Fruit fly (Drosophila melanogaster) whole organism, pupa: ENCODE results near the gene SdhBL.

ENCODE experiments used
- CG12605 ChIP-seq: fragments of 200-800 bp; sonication (Bioruptor generic); IDR thresholded peaks from 2 replicates; pipeline ENCODE4 v1.3.6; 2022; ENCODE audit warnings: missing biosample characterization, missing genetic modification characterization
- CG13204 ChIP-seq: fragments of 200-800 bp; sonication (Bioruptor generic); optimal IDR thresholded peaks from 2 replicates; lab custom pipeline; 2018; ENCODE audit warnings: missing biosample characterization, mild to moderate bottlenecking, missing genetic modification characterization, moderate library complexity
- CG14655 ChIP-seq: fragments of 200-800 bp; sonication (Bioruptor generic); optimal IDR thresholded peaks from 3 replicates; lab custom pipeline; 2017; ENCODE audit warnings: mild to moderate bottlenecking, missing biosample characterization, missing genetic modification reagents, missing genetic modification characterization
- D1 ChIP-seq: fragments of 200-800 bp; sonication (Bioruptor generic); optimal IDR thresholded peaks from 2 replicates; lab custom pipeline; 2018; ENCODE audit warnings: missing biosample characterization, mild to moderate bottlenecking, missing genetic modification characterization, moderate library complexity
- Pif1A ChIP-seq: fragments of 200-800 bp; sonication (Bioruptor generic); optimal IDR thresholded peaks from 3 replicates; lab custom pipeline; 2016; ENCODE audit warnings: missing biosample characterization, missing genetic modification characterization
- Snoo ChIP-seq: fragments of 200-800 bp; sonication (Bioruptor generic); optimal IDR thresholded peaks from 3 replicates; lab custom pipeline; 2017; ENCODE audit warnings: missing biosample characterization, mild to moderate bottlenecking, missing genetic modification characterization, inconsistent platforms
- gl ChIP-seq: fragments of 200-800 bp; sonication (Bioruptor generic); optimal IDR thresholded peaks from 2 replicates; lab custom pipeline; 2018; ENCODE audit warnings: missing biosample characterization, mild to moderate bottlenecking, missing genetic modification characterization
- rn ChIP-seq: fragments of 200-800 bp; sonication (Bioruptor generic); IDR thresholded peaks from 2 replicates; pipeline ENCODE4 v1.3.6; 2022; ENCODE audit warnings: missing biosample characterization, missing genetic modification characterization

- no peak for TF ChIP-seq Pif1A (GFP tag; lab: Kevin White, UChicago)
- TF ChIP-seq D1 = no peak
- no peak for TF ChIP-seq Snoo
- no peak for TF ChIP-seq CG14655 (GFP tag; lab: Kevin White, UChicago)
- no peak for TF ChIP-seq gl (tag; lab: Kevin White, UChicago)
- no peak for TF ChIP-seq CG12605 (GFP tag; lab: Robert Waterston, UW)
- TF ChIP-seq CG13204 (GFP tag; lab: Kevin White, UChicago) = no peak
- no peak for TF ChIP-seq rn (GFP tag; lab: Robert Waterston, UW)
Measured at dm6 chrX:18857916-18858315, 36.3 kb upstream of the SdhBL start, which contains the start of gene Usp39.
